Fruit fly (Drosophila melanogaster) whole organism, wandering third instar larva: ENCODE data around the gene CG6865.

Experiments
- Hr78 ChIP-seq: fragments of >200 bp; optimal IDR thresholded peaks from 2 replicates; lab custom pipeline; 2017; ENCODE audit warnings: missing biosample characterization, missing genetic modification characterization
- br ChIP-seq: fragments of 200-800 bp; sonication (Bioruptor generic); optimal IDR thresholded peaks from 2 replicates; lab custom pipeline; 2016; ENCODE audit warnings: missing biosample characterization, missing genetic modification characterization
- sage ChIP-seq: fragments of 200-800 bp; sonication (Bioruptor generic); optimal IDR thresholded peaks from 2 replicates; lab custom pipeline; 2016; ENCODE audit warnings: missing biosample characterization, mild to moderate bottlenecking, missing genetic modification characterization

dm6 chr3L:18860467-18860866, 3.0 kb upstream of the CG6865 start:
- TF ChIP-seq br (no peak), sage (GFP tag; lab: Kevin White, UChicago) (no peak), Hr78 (GFP tag; lab: Kevin White, UChicago) (no peak)
